Fruit fly (Drosophila melanogaster): ENCODE data around the gene VhaAC45RP.

- TF ChIP-seq dmrt93B (GFP tag; optimal IDR thresholded peaks at IDR 0.05) = no peak
- TF ChIP-seq GATAd (GFP tag; optimal IDR thresholded peaks at IDR 0.05) = no peak
- no peak for TF ChIP-seq ey (GFP tag; optimal IDR thresholded peaks at IDR 0.05)
- no peak for TF ChIP-seq CG32264 (GFP tag; optimal IDR thresholded peaks at IDR 0.05)
- TF ChIP-seq psq (GFP tag; optimal IDR thresholded peaks at IDR 0.05) = no peak
- TF ChIP-seq Abd-B (GFP tag; optimal IDR thresholded peaks at IDR 0.05) = no peak
- TF ChIP-seq tai (GFP tag; optimal IDR thresholded peaks at IDR 0.05) = no peak
- TF ChIP-seq pan (optimal IDR thresholded peaks at IDR 0.05) = no peak
- no peak for TF ChIP-seq dsf (GFP tag; optimal IDR thresholded peaks at IDR 0.05; ENCODE audit: borderline replicate concordance)
- TF ChIP-seq Hr78 (GFP tag; optimal IDR thresholded peaks at IDR 0.05) = no peak
- TF ChIP-seq Sp1 (GFP tag; optimal IDR thresholded peaks at IDR 0.05) = no peak
- TF ChIP-seq h (GFP tag; optimal IDR thresholded peaks at IDR 0.05) = peak; percentile 15
- TF ChIP-seq usp (GFP tag; optimal IDR thresholded peaks at IDR 0.05) = no peak
Observed at dm6 chr3R:30164162-30164561, 2.1 kb downstream of the VhaAC45RP start.
